Fruit fly (Drosophila melanogaster) whole organism, embryonic: ENCODE measurements around the gene CCAP-R.
A peak's percentile ranks its signal among the peaks of the same experiment; 100 is the strongest.

Experiments
- CG10543 ChIP-seq: fragments of 200-800 bp; sonication (Bioruptor generic); optimal IDR thresholded peaks from 3 replicates; lab custom pipeline; 2017; ENCODE audit warnings: missing biosample characterization, mild to moderate bottlenecking, missing genetic modification characterization, moderate library complexity
- CG11085 ChIP-seq: fragments of 200-800 bp; sonication (Bioruptor generic); IDR thresholded peaks from 2 replicates; pipeline ENCODE4 v1.3.6; 2022; ENCODE audit warnings: missing biosample characterization, missing genetic modification characterization
- CG12104 ChIP-seq: fragments of 200-800 bp; sonication (Bioruptor generic); optimal IDR thresholded peaks from 3 replicates; lab custom pipeline; 2016; ENCODE audit warnings: missing biosample characterization, missing genetic modification characterization
- CG1529 ChIP-seq: fragments of 200-800 bp; sonication (Bioruptor generic); optimal IDR thresholded peaks from 3 replicates; lab custom pipeline; 2018; ENCODE audit warnings: missing biosample characterization, missing genetic modification characterization
- CG15601 ChIP-seq: fragments of 200-800 bp; sonication (Bioruptor generic); optimal IDR thresholded peaks from 3 replicates; lab custom pipeline; 2019; ENCODE audit warnings: missing biosample characterization, mild to moderate bottlenecking, missing genetic modification characterization, moderate library complexity
- CG2712 ChIP-seq: fragments of 200-800 bp; optimal IDR thresholded peaks from 3 replicates; lab custom pipeline; 2019; ENCODE audit warnings: missing biosample characterization, mild to moderate bottlenecking, missing genetic modification characterization, moderate library complexity
- CG30020 ChIP-seq: fragments of 200-800 bp; optimal IDR thresholded peaks from 2 replicates; lab custom pipeline; 2019; ENCODE audit warnings: missing biosample characterization, mild to moderate bottlenecking, missing genetic modification characterization, moderate library complexity
- CG31441 ChIP-seq: fragments of 200-800 bp; sonication (Bioruptor generic); IDR thresholded peaks from 2 replicates; pipeline ENCODE4 v1.3.6; 2022; ENCODE audit warnings: missing biosample characterization, missing genetic modification characterization
- CG3281 ChIP-seq: fragments of 200-800 bp; sonication (Bioruptor generic); optimal IDR thresholded peaks from 3 replicates; lab custom pipeline; 2017; ENCODE audit warnings: missing biosample characterization, mild to moderate bottlenecking, missing genetic modification characterization
- CG33213 ChIP-seq: fragments of 200-800 bp; sonication (Bioruptor generic); optimal IDR thresholded peaks from 3 replicates; lab custom pipeline; 2016; ENCODE audit warnings: missing biosample characterization, missing genetic modification characterization
- CG3407 ChIP-seq: fragments of 200-800 bp; sonication (Bioruptor generic); optimal IDR thresholded peaks from 2 replicates; lab custom pipeline; 2018; ENCODE audit warnings: missing biosample characterization, mild to moderate bottlenecking, missing genetic modification characterization
- CG34224 ChIP-seq: fragments of 200-800 bp; sonication (Bioruptor generic); IDR thresholded peaks from 3 replicates; pipeline ENCODE4 v1.3.6; 2022; ENCODE audit warnings: missing biosample characterization, missing genetic modification characterization; ENCODE audit not compliant: partially characterized antibody
- CG6254 ChIP-seq: fragments of 200-800 bp; sonication (Bioruptor generic); optimal IDR thresholded peaks from 3 replicates; lab custom pipeline; 2017; ENCODE audit warnings: mild to moderate bottlenecking, missing biosample characterization, missing genetic modification reagents, missing genetic modification characterization
- CG7987 ChIP-seq: fragments of 200-800 bp; sonication (Bioruptor generic); optimal IDR thresholded peaks from 2 replicates; lab custom pipeline; 2018; ENCODE audit warnings: missing biosample characterization, mild to moderate bottlenecking, missing genetic modification characterization, moderate library complexity
- CG8478 ChIP-seq: fragments of >200 bp; optimal IDR thresholded peaks from 2 replicates; lab custom pipeline; 2018
- CG9609 ChIP-seq: fragments of 200-800 bp; sonication (Bioruptor generic); optimal IDR thresholded peaks from 3 replicates; lab custom pipeline; 2016; ENCODE audit warnings: missing biosample characterization, missing genetic modification characterization
- Doc3 ChIP-seq: fragments of 200-800 bp; sonication (Bioruptor generic); IDR thresholded peaks from 3 replicates; pipeline ENCODE4 v1.3.6; 2022; ENCODE audit warnings: missing biosample characterization, missing genetic modification characterization; ENCODE audit not compliant: partially characterized antibody
- Elba2 ChIP-seq: fragments of 200-800 bp; sonication (Bioruptor generic); optimal IDR thresholded peaks from 3 replicates; lab custom pipeline; 2016; ENCODE audit warnings: missing biosample characterization, missing genetic modification characterization
- HLHmδ ChIP-seq: fragments of 200-800 bp; sonication (Bioruptor generic); optimal IDR thresholded peaks from 2 replicates; lab custom pipeline; 2018; ENCODE audit warnings: missing biosample characterization, mild to moderate bottlenecking, missing genetic modification characterization, moderate library complexity
- Hmx ChIP-seq: fragments of 200-800 bp; sonication (Bioruptor generic); optimal IDR thresholded peaks from 2 replicates; lab custom pipeline; 2016; ENCODE audit warnings: missing biosample characterization, missing genetic modification characterization
- Hr39 ChIP-seq: fragments of >200 bp; optimal IDR thresholded peaks from 2 replicates; lab custom pipeline; 2017
- Myb ChIP-seq: fragments of 200-800 bp; sonication (Bioruptor generic); optimal IDR thresholded peaks from 2 replicates; lab custom pipeline; 2016; ENCODE audit warnings: missing biosample characterization, missing genetic modification characterization
- Nf-YA ChIP-seq: fragments of 200-800 bp; sonication (Bioruptor generic); IDR thresholded peaks from 2 replicates; pipeline ENCODE4 v1.3.6; 2022; ENCODE audit warnings: missing biosample characterization, missing genetic modification characterization
- Nf-YC ChIP-seq: fragments of 200-800 bp; optimal IDR thresholded peaks from 3 replicates; lab custom pipeline; 2019; ENCODE audit warnings: missing biosample characterization, mild to moderate bottlenecking, missing genetic modification characterization, moderate library complexity
- Opbp ChIP-seq: fragments of 200-800 bp; sonication (Bioruptor generic); IDR thresholded peaks from 3 replicates; pipeline ENCODE4 v1.3.6; 2022; ENCODE audit warnings: missing biosample characterization, missing genetic modification characterization; ENCODE audit not compliant: partially characterized antibody
- aop ChIP-seq: fragments of 200-800 bp; sonication (Bioruptor generic); IDR thresholded peaks from 2 replicates; pipeline ENCODE4 v1.3.6; 2022; ENCODE audit warnings: missing biosample characterization, missing genetic modification characterization
- ase ChIP-seq: fragments of 200-800 bp; sonication (Bioruptor generic); IDR thresholded peaks from 3 replicates; pipeline ENCODE4 v1.3.6; 2022; ENCODE audit warnings: missing biosample characterization, missing genetic modification characterization
- caup ChIP-seq: fragments of 200-800 bp; sonication (Bioruptor generic); optimal IDR thresholded peaks from 3 replicates; lab custom pipeline; 2017; ENCODE audit warnings: missing biosample characterization, mild to moderate bottlenecking, missing genetic modification characterization, moderate library complexity; ENCODE audit not compliant: severe bottlenecking
- cg ChIP-seq: fragments of 200-800 bp; sonication (Bioruptor generic); optimal IDR thresholded peaks from 3 replicates; lab custom pipeline; 2019; ENCODE audit warnings: missing biosample characterization, mild to moderate bottlenecking, missing genetic modification characterization, moderate library complexity
- croc ChIP-seq: fragments of 200-800 bp; sonication (Bioruptor generic); conservative IDR thresholded peaks from 3 replicates; pipeline ENCODE4 v1.3.6; 2022; ENCODE audit warnings: missing biosample characterization, missing genetic modification characterization
- crol ChIP-seq: fragments of 200-800 bp; sonication (Bioruptor generic); IDR thresholded peaks from 2 replicates; pipeline ENCODE4 v1.3.6; 2022; ENCODE audit warnings: missing biosample characterization, missing genetic modification characterization
- fd64A ChIP-seq: fragments of 200-800 bp; sonication (Bioruptor generic); optimal IDR thresholded peaks from 3 replicates; lab custom pipeline; 2018; ENCODE audit warnings: missing biosample characterization, mild to moderate bottlenecking, missing genetic modification characterization
- gcm2 ChIP-seq: fragments of 200-800 bp; sonication (Bioruptor generic); optimal IDR thresholded peaks from 2 replicates; lab custom pipeline; 2016; ENCODE audit warnings: missing biosample characterization, missing genetic modification characterization
- grn ChIP-seq: fragments of 200-800 bp; sonication (Bioruptor generic); optimal IDR thresholded peaks from 3 replicates; lab custom pipeline; 2017; ENCODE audit warnings: missing biosample characterization, missing genetic modification characterization
- jumu ChIP-seq: fragments of 200-800 bp; sonication (Bioruptor generic); optimal IDR thresholded peaks from 3 replicates; lab custom pipeline; 2016; ENCODE audit warnings: missing biosample characterization, missing genetic modification characterization
- kah ChIP-seq: fragments of 200-800 bp; sonication (Bioruptor generic); optimal IDR thresholded peaks from 2 replicates; lab custom pipeline; 2018; ENCODE audit warnings: missing biosample characterization, mild to moderate bottlenecking, missing genetic modification characterization
- kay ChIP-seq: fragments of 200-800 bp; sonication (Bioruptor generic); optimal IDR thresholded peaks from 2 replicates; lab custom pipeline; 2016; ENCODE audit warnings: missing biosample characterization, missing genetic modification characterization
- mirr ChIP-seq: fragments of 200-800 bp; sonication (Bioruptor generic); optimal IDR thresholded peaks from 3 replicates; lab custom pipeline; 2018; ENCODE audit warnings: missing biosample characterization, mild to moderate bottlenecking, missing genetic modification characterization
- mld ChIP-seq: fragments of 200-800 bp; sonication (Bioruptor generic); IDR thresholded peaks from 3 replicates; pipeline ENCODE4 v1.3.6; 2022; ENCODE audit warnings: missing biosample characterization, missing genetic modification characterization; ENCODE audit not compliant: partially characterized antibody
- org-1 ChIP-seq: fragments of 200-800 bp; sonication (Bioruptor generic); optimal IDR thresholded peaks from 2 replicates; lab custom pipeline; 2017; ENCODE audit warnings: missing biosample characterization, missing genetic modification characterization
- pfk ChIP-seq: fragments of 200-800 bp; sonication (Bioruptor generic); optimal IDR thresholded peaks from 2 replicates; lab custom pipeline; 2018; ENCODE audit warnings: missing biosample characterization, mild to moderate bottlenecking, missing genetic modification characterization, moderate library complexity
- pita ChIP-seq: fragments of 200-800 bp; sonication (Bioruptor generic); optimal IDR thresholded peaks from 2 replicates; lab custom pipeline; 2017; ENCODE audit warnings: missing biosample characterization, mild to moderate bottlenecking, missing genetic modification characterization
- sd ChIP-seq: fragments of 200-800 bp; sonication (Bioruptor generic); optimal IDR thresholded peaks from 3 replicates; lab custom pipeline; 2018; ENCODE audit warnings: missing biosample characterization, mild to moderate bottlenecking, missing genetic modification characterization, moderate library complexity
- sens-2 ChIP-seq: fragments of 200-800 bp; sonication (Bioruptor generic); IDR thresholded peaks from 2 replicates; pipeline ENCODE4 v1.3.6; 2022; ENCODE audit warnings: missing biosample characterization, missing genetic modification characterization
- sima ChIP-seq: fragments of 200-800 bp; sonication (Bioruptor generic); optimal IDR thresholded peaks from 2 replicates; lab custom pipeline; 2016; ENCODE audit warnings: missing biosample characterization, missing genetic modification characterization
- tgo ChIP-seq: fragments of 200-800 bp; sonication (Bioruptor generic); IDR thresholded peaks from 3 replicates; pipeline ENCODE4 v1.3.6; 2022; ENCODE audit warnings: missing biosample characterization, missing genetic modification characterization
- tna ChIP-seq: fragments of 200-800 bp; sonication (Bioruptor generic); IDR thresholded peaks from 2 replicates; pipeline ENCODE4 v1.3.6; 2022; ENCODE audit warnings: missing biosample characterization, missing genetic modification characterization; ENCODE audit not compliant: partially characterized antibody
- twi ChIP-seq: fragments of 200-800 bp; optimal IDR thresholded peaks from 2 replicates; lab custom pipeline; 2019; ENCODE audit warnings: missing biosample characterization, mild to moderate bottlenecking, missing genetic modification characterization, moderate library complexity
- zf30C ChIP-seq: fragments of 200-800 bp; sonication (Bioruptor generic); optimal IDR thresholded peaks from 3 replicates; lab custom pipeline; 2018; ENCODE audit warnings: missing biosample characterization, mild to moderate bottlenecking, missing genetic modification characterization
- zfh2 ChIP-seq: fragments of 200-800 bp; sonication (Bioruptor generic); optimal IDR thresholded peaks from 2 replicates; lab custom pipeline; 2016; ENCODE audit warnings: missing biosample characterization, missing genetic modification characterization

Gene CCAP-R

dm6 chr3R:25996197-25997005 is 40.3 kb upstream of the CCAP-R start, which contains the start of gene CG43116 (continued):
- TF ChIP-seq pfk (no peak), CG8478 (lab: Kevin White, UChicago) (peak; percentile 10), CG3407 (GFP tag; lab: Kevin White, UChicago) (peak; percentile 89), twi (peak; percentile 86), HLHmδ (GFP tag; lab: Kevin White, UChicago) (peak; percentile 100), Elba2 (peak; percentile 75), mld (no peak), CG31441 (GFP tag; lab: Robert Waterston, UW) (no peak), CG9609 (GFP tag; lab: Kevin White, UChicago) (peak; percentile 50), Nf-YC (tag; lab: Kevin White, UChicago) (no peak), CG2712 (tag; lab: Kevin White, UChicago) (peak; percentile 97), zfh2 (GFP tag; lab: Kevin White, UChicago) (no peak), tgo (GFP tag; lab: Robert Waterston, UW) (peak; percentile 78), grn (GFP tag; lab: Kevin White, UChicago) (peak; percentile 29), CG3281 (GFP tag; lab: Kevin White, UChicago) (no peak), sima (GFP tag; lab: Kevin White, UChicago) (no peak), CG12104 (GFP tag; lab: Kevin White, UChicago) (peak; percentile 61), CG1529 (GFP tag; lab: Kevin White, UChicago) (peak; percentile 90), sens-2 (peak; percentile 83), CG15601 (tag; lab: Kevin White, UChicago) (peak; percentile 89), org-1 (GFP tag; lab: Kevin White, UChicago) (peak; percentile 56), aop (GFP tag; lab: Robert Waterston, UW) (peak; percentile 28; the same call in 1 of the 2 replicates), Hr39 (lab: Kevin White, UChicago) (no peak), CG10543 (GFP tag; lab: Kevin White, UChicago) (no peak), Hmx (GFP tag; lab: Kevin White, UChicago) (no peak), ase (peak; percentile 85), Nf-YA (GFP tag; lab: Robert Waterston, UW) (peak; percentile 70), croc (GFP tag; lab: Robert Waterston, UW) (peak; percentile 92), CG7987 (GFP tag; lab: Kevin White, UChicago) (peak; percentile 27), caup (GFP tag; lab: Kevin White, UChicago) (no peak), zf30C (peak; percentile 99), Myb (peak; percentile 8), CG11085 (GFP tag; lab: Robert Waterston, UW) (peak; percentile 55; the same call in 1 of the 2 replicates), CG34224 (no peak), Opbp (GFP tag; lab: Robert Waterston, UW) (no peak), cg (GFP tag; lab: Kevin White, UChicago) (peak; percentile 84), CG30020 (no peak), crol (peak; percentile 73), kay (GFP tag; lab: Kevin White, UChicago) (peak; percentile 80), Doc3 (no peak), CG6254 (GFP tag; lab: Kevin White, UChicago) (peak; percentile 88), CG33213 (GFP tag; lab: Kevin White, UChicago) (no peak), jumu (GFP tag; lab: Kevin White, UChicago) (peak; percentile 54), fd64A (peak; percentile 65), sd (tag; lab: Kevin White, UChicago) (no peak), kah (peak; percentile 91), tna (no peak), pita (GFP tag; lab: Kevin White, UChicago) (no peak), gcm2 (GFP tag; lab: Kevin White, UChicago) (peak; percentile 46), mirr (GFP tag; lab: Kevin White, UChicago) (no peak)
